Worm (Caenorhabditis elegans) whole organism, early embryonic: ENCODE data around the gene abcf-3.

Experiments
- aly-1 ChIP-seq: sonication (generic microtip); optimal IDR thresholded peaks from 2 replicates; lab custom pipeline; 2016; ENCODE audit warnings: missing genetic modification characterization, missing compliant biosample characterization
- ama-1 ChIP-seq: fragments of 150-350 bp; optimal IDR thresholded peaks from 2 replicates; lab custom pipeline; 2014
- ceh-13 ChIP-seq: fragments of 200-800 bp; sonication (Bioruptor generic); optimal IDR thresholded peaks from 2 replicates; lab custom pipeline; 2018; ENCODE audit warnings: mild to moderate bottlenecking, missing genetic modification characterization, missing compliant biosample characterization
- flt-1 ChIP-seq: fragments of 200-800 bp; sonication (Bioruptor generic); IDR thresholded peaks from 2 replicates; pipeline ENCODE4 v1.3.6; 2022; ENCODE audit warnings: missing genetic modification characterization, missing compliant biosample characterization
- pes-1 ChIP-seq: fragments of 200-800 bp; sonication (Bioruptor generic); IDR thresholded peaks from 2 replicates; pipeline ENCODE4 v1.3.6; 2022; ENCODE audit warnings: missing genetic modification reagents, missing genetic modification characterization, missing compliant biosample characterization
- scrt-1 ChIP-seq: fragments of 200-800 bp; sonication (Bioruptor generic); IDR thresholded peaks from 2 replicates; pipeline ENCODE4 v1.3.6; 2022; ENCODE audit warnings: missing genetic modification characterization, missing compliant biosample characterization
- sea-1 ChIP-seq: fragments of 200-800 bp; sonication (Bioruptor generic); conservative IDR thresholded peaks from 2 replicates; pipeline ENCODE4 v1.3.6; 2022; ENCODE audit warnings: missing genetic modification characterization, missing compliant biosample characterization
- tbx-37 ChIP-seq: fragments of 200-800 bp; sonication (Bioruptor generic); conservative IDR thresholded peaks from 2 replicates; pipeline ENCODE4 v1.3.6; 2022; ENCODE audit warnings: missing genetic modification reagents, missing genetic modification characterization, missing compliant biosample characterization

- TF ChIP-seq ama-1 (lab: Kevin White, UChicago) (no peak), scrt-1 (no peak), pes-1 (GFP tag; lab: Robert Waterston, UW) (no peak), flt-1 (no peak), sea-1 (no peak), tbx-37 (GFP tag; lab: Robert Waterston, UW) (no peak), aly-1 (tag; lab: Kevin White, UChicago) (no peak), ceh-13 (GFP tag; lab: Kevin White, UChicago) (no peak)
Measured at ce11 chrIII:6176172-6176571, 3.0 kb downstream of the abcf-3 start.
